Worm (Caenorhabditis elegans) whole organism, L1 larva: Measurements from ENCODE around the gene C01G5.4.
A peak's percentile ranks its signal among the peaks of the same experiment; 100 is the strongest.

Experiments used
- C04F5.9 ChIP-seq: sonication (generic microtip); optimal IDR thresholded peaks from 2 replicates; lab custom pipeline; 2016; ENCODE audit warnings: missing genetic modification characterization, missing compliant biosample characterization
- blmp-1 ChIP-seq: fragments of 150-350 bp; optimal IDR thresholded peaks from 2 replicates; lab custom pipeline; 2014; ENCODE audit warnings: missing biosample characterization, missing genetic modification characterization
- ceh-63 ChIP-seq: fragments of 200-800 bp; sonication (Bioruptor generic); optimal IDR thresholded peaks from 2 replicates; lab custom pipeline; 2018; ENCODE audit warnings: mild to moderate bottlenecking, missing genetic modification characterization, missing compliant biosample characterization
- ceh-8 ChIP-seq: fragments of 200-800 bp; sonication (Bioruptor generic); optimal IDR thresholded peaks from 2 replicates; lab custom pipeline; 2018; ENCODE audit warnings: mild to moderate bottlenecking, missing genetic modification characterization, moderate library complexity, missing compliant biosample characterization
- ceh-82 ChIP-seq, 3 experiments: fragments of 150-350 bp in 1 of 3; sonication (generic microtip) in 2 of 3; optimal IDR thresholded peaks; 2 replicates each; lab custom pipeline; 2014 to 2017; ENCODE audit warnings: missing biosample characterization in 3 of 3, missing genetic modification characterization in 3 of 3
- ceh-88 ChIP-seq: fragments of 200-800 bp; sonication (Bioruptor generic); IDR thresholded peaks from 2 replicates; pipeline ENCODE4 v1.3.6; 2022; ENCODE audit warnings: missing genetic modification characterization, missing compliant biosample characterization
- ceh-90 ChIP-seq: sonication (generic microtip); optimal IDR thresholded peaks from 2 replicates; lab custom pipeline; 2016; ENCODE audit warnings: missing genetic modification characterization, missing compliant biosample characterization
- ces-1 ChIP-seq: fragments of 150-350 bp; optimal IDR thresholded peaks from 2 replicates; lab custom pipeline; 2014; ENCODE audit warnings: missing biosample characterization, missing genetic modification reagents, missing genetic modification characterization
- dpl-1 ChIP-seq, 3 experiments: fragments of 150-350 bp in 2 of 3; sonication (generic microtip) in 1 of 3; optimal IDR thresholded peaks; 2 replicates each; lab custom pipeline; 2014 to 2017; ENCODE audit warnings: missing biosample characterization in 3 of 3, missing genetic modification characterization in 3 of 3, missing genetic modification reagents in 3 of 3
- dsc-1 ChIP-seq: sonication (generic microtip); optimal IDR thresholded peaks from 2 replicates; lab custom pipeline; 2016; ENCODE audit warnings: mild to moderate bottlenecking, missing genetic modification characterization, missing compliant biosample characterization
- egl-13 ChIP-seq: sonication (generic microtip); optimal IDR thresholded peaks from 2 replicates; lab custom pipeline; 2016; ENCODE audit warnings: missing genotype, missing genetic modification reagents, missing genetic modification characterization, missing compliant biosample characterization
- egl-27 ChIP-seq, 2 experiments: fragments of 150-350 bp in 1 of 2; sonication (generic microtip); optimal IDR thresholded peaks; 3 replicates each; lab custom pipeline; 2017 to 2018; ENCODE audit warnings: missing biosample characterization in 2 of 2, missing genetic modification characterization in 2 of 2, missing genetic modification reagents in 2 of 2
- elt-3 ChIP-seq, 6 experiments: fragments of 150-350 bp in 1 of 6; sonication (generic microtip); optimal IDR thresholded peaks; 2 replicates each; lab custom pipeline; 2017 to 2018; ENCODE audit warnings: missing biosample characterization in 6 of 6, missing genetic modification characterization in 6 of 6, inconsistent platforms in 1 of 6
- ets-5 ChIP-seq: fragments of 200-800 bp; sonication (Bioruptor generic); IDR thresholded peaks from 2 replicates; pipeline ENCODE4 v1.3.6; 2022; ENCODE audit warnings: missing genetic modification characterization, missing compliant biosample characterization
- fos-1 ChIP-seq: fragments of 150-350 bp; optimal IDR thresholded peaks from 2 replicates; lab custom pipeline; 2014; ENCODE audit warnings: missing biosample characterization, missing genetic modification characterization
- hlh-17 ChIP-seq: fragments of 200-800 bp; sonication (Bioruptor generic); optimal IDR thresholded peaks from 2 replicates; lab custom pipeline; 2018; ENCODE audit warnings: missing genetic modification characterization, mild to moderate bottlenecking, missing compliant biosample characterization, moderate library complexity, borderline replicate concordance
- isw-1 ChIP-seq: fragments of 200-800 bp; sonication (Bioruptor generic); IDR thresholded peaks from 2 replicates; pipeline ENCODE4 v1.3.6; 2022; ENCODE audit warnings: missing genetic modification characterization, missing compliant biosample characterization
- jun-1 ChIP-seq: fragments of 150-350 bp; optimal IDR thresholded peaks from 2 replicates; lab custom pipeline; 2014; ENCODE audit warnings: missing biosample characterization, missing genetic modification reagents, missing genetic modification characterization
- lin-13 ChIP-seq: fragments of 150-350 bp; optimal IDR thresholded peaks from 2 replicates; lab custom pipeline; 2014; ENCODE audit warnings: missing biosample characterization, missing genetic modification reagents, missing genetic modification characterization
- lin-14 ChIP-seq: fragments of 200-800 bp; sonication (Bioruptor generic); optimal IDR thresholded peaks from 2 replicates; lab custom pipeline; 2018; ENCODE audit warnings: mild to moderate bottlenecking, missing genetic modification characterization, moderate library complexity, missing compliant biosample characterization
- lin-39 ChIP-seq: fragments of 150-350 bp; optimal IDR thresholded peaks from 2 replicates; lab custom pipeline; 2014; ENCODE audit warnings: missing biosample characterization, missing genetic modification reagents, missing genetic modification characterization
- lsy-2 ChIP-seq, 2 experiments: fragments of 150-350 bp; optimal IDR thresholded peaks; 2 replicates each; lab custom pipeline; 2014; ENCODE audit warnings: missing biosample characterization in 2 of 2, missing genetic modification characterization in 2 of 2
- mef-2 ChIP-seq: fragments of 150-350 bp; optimal IDR thresholded peaks from 2 replicates; lab custom pipeline; 2014; ENCODE audit warnings: missing biosample characterization, missing genetic modification characterization
- mep-1 ChIP-seq: fragments of 150-350 bp; optimal IDR thresholded peaks from 2 replicates; lab custom pipeline; 2014; ENCODE audit warnings: missing biosample characterization, missing genetic modification characterization
- nhr-11 ChIP-seq: fragments of 150-350 bp; optimal IDR thresholded peaks from 2 replicates; lab custom pipeline; 2014; ENCODE audit warnings: missing biosample characterization, missing genetic modification characterization
- nhr-12 ChIP-seq: sonication (generic microtip); optimal IDR thresholded peaks from 2 replicates; lab custom pipeline; 2017; ENCODE audit warnings: missing biosample characterization, missing genetic modification characterization
- nhr-20 ChIP-seq: sonication (generic microtip); optimal IDR thresholded peaks from 2 replicates; lab custom pipeline; 2016; ENCODE audit warnings: mild to moderate bottlenecking, missing genetic modification characterization, missing compliant biosample characterization
- nhr-237 ChIP-seq: fragments of 150-350 bp; optimal IDR thresholded peaks from 2 replicates; lab custom pipeline; 2014; ENCODE audit warnings: missing biosample characterization, missing genetic modification characterization
- nhr-47 ChIP-seq: sonication (generic microtip); optimal IDR thresholded peaks from 2 replicates; lab custom pipeline; 2016; ENCODE audit warnings: mild to moderate bottlenecking, missing genetic modification characterization, moderate library complexity, missing compliant biosample characterization
- nhr-76 ChIP-seq: sonication (generic microtip); optimal IDR thresholded peaks from 2 replicates; lab custom pipeline; 2017; ENCODE audit warnings: missing biosample characterization, missing genetic modification characterization
- nhr-84 ChIP-seq: sonication (generic microtip); optimal IDR thresholded peaks from 2 replicates; lab custom pipeline; 2017; ENCODE audit warnings: missing biosample characterization, missing genetic modification characterization
- nhr-85 ChIP-seq: sonication (generic microtip); peaks from one replicate; lab custom pipeline; 2016; ENCODE audit warnings: missing genetic modification characterization, inconsistent platforms, missing compliant biosample characterization
- pag-3 ChIP-seq: sonication (generic microtip); optimal IDR thresholded peaks from 2 replicates; lab custom pipeline; 2017; ENCODE audit warnings: missing genetic modification characterization, mild to moderate bottlenecking, missing compliant biosample characterization, antibody characterized with exemption, borderline replicate concordance; ENCODE audit not compliant: insufficient read depth
- pax-3 ChIP-seq: fragments of 200-800 bp; sonication (Bioruptor generic); optimal IDR thresholded peaks from 2 replicates; lab custom pipeline; 2018; ENCODE audit warnings: mild to moderate bottlenecking, missing genetic modification characterization, moderate library complexity, missing compliant biosample characterization
- pqm-1 ChIP-seq: sonication (generic microtip); optimal IDR thresholded peaks from 3 replicates; lab custom pipeline; 2017; ENCODE audit warnings: missing biosample characterization, missing genetic modification characterization
- snu-23 ChIP-seq: sonication (generic microtip); optimal IDR thresholded peaks from 2 replicates; lab custom pipeline; 2016; ENCODE audit warnings: missing genetic modification characterization, missing compliant biosample characterization
- swsn-7 ChIP-seq: sonication (generic microtip); optimal IDR thresholded peaks from 2 replicates; lab custom pipeline; 2016; ENCODE audit warnings: missing genetic modification characterization, missing compliant biosample characterization
- unc-86 ChIP-seq: sonication (generic microtip); optimal IDR thresholded peaks from 2 replicates; lab custom pipeline; 2016; ENCODE audit warnings: missing genetic modification characterization, missing compliant biosample characterization
- ztf-4 ChIP-seq: fragments of 150-350 bp; optimal IDR thresholded peaks from 2 replicates; lab custom pipeline; 2014; ENCODE audit warnings: missing biosample characterization, missing genetic modification characterization

C01G5.4 gene

ce11 chrIV:6531450-6531849 lies at the start of gene C01G5.4:
Gene C01G5.4, plus strand, starts transcription at chrIV:6531750.
- TF ChIP-seq ceh-63 = no peak
- no peak for TF ChIP-seq dsc-1 (tag; lab: Kevin White, UChicago)
- no peak for TF ChIP-seq egl-27 (tag; optimal IDR thresholded peaks at IDR 0.05; lab: Kevin White, UChicago)
- TF ChIP-seq jun-1 (tag; lab: Kevin White, UChicago) = no peak
- TF ChIP-seq dpl-1 (GFP tag; optimal IDR thresholded peaks at IDR 0.05; lab: Kevin White, UChicago) = no peak
- TF ChIP-seq elt-3 (tag; optimal IDR thresholded peaks at IDR 0.05; lab: Kevin White, UChicago) = no peak
- no peak for TF ChIP-seq hlh-17 (GFP tag; lab: Kevin White, UChicago)
- TF ChIP-seq lsy-2 (tag; optimal IDR thresholded peaks at IDR 0.05; lab: Kevin White, UChicago) = no peak
- no peak for TF ChIP-seq ztf-4
- no peak for TF ChIP-seq ceh-82 (tag; optimal IDR thresholded peaks at IDR 0.05; lab: Kevin White, UChicago)

- TF ChIP-seq C04F5.9 (tag; lab: Kevin White, UChicago) = no peak
- TF ChIP-seq nhr-47 (tag; lab: Kevin White, UChicago) = no peak
Measured at ce11 chrIV:6487047-6487446, 44.5 kb upstream of the C01G5.4 start, which contains the start of gene Y73B6BL.37. Gene Y73B6BL.37, plus strand, starts transcription at chrIV:6487347.

- peak; percentile 77 for TF ChIP-seq nhr-85 (tag; lab: Kevin White, UChicago)
- peak; percentile 11 for TF ChIP-seq blmp-1 (tag; lab: Kevin White, UChicago)
- TF ChIP-seq snu-23 (GFP tag; lab: Kevin White, UChicago) = no peak
- TF ChIP-seq lin-14 (GFP tag; lab: Kevin White, UChicago) = peak; percentile 61
Measured at ce11 chrIV:6491915-6492314, 39.6 kb upstream of the C01G5.4 start.

ce11 chrIV:6493299-6493698 lies 38.3 kb upstream of the C01G5.4 start, which contains the start of gene Y73B6BL.44:
Gene Y73B6BL.44, plus strand, starts transcription at chrIV:6493599.
- TF ChIP-seq ceh-63 = no peak
- TF ChIP-seq dpl-1 (GFP tag; optimal IDR thresholded peaks at IDR 0.05; lab: Kevin White, UChicago) = no peak
- TF ChIP-seq nhr-76 (tag; lab: Kevin White, UChicago) = no peak
- no peak for TF ChIP-seq hlh-17 (GFP tag; lab: Kevin White, UChicago)
- TF ChIP-seq mep-1 (tag; lab: Kevin White, UChicago) = no peak
- TF ChIP-seq pqm-1 = no peak
- no peak for TF ChIP-seq mef-2 (tag; lab: Kevin White, UChicago)
- TF ChIP-seq lsy-2 (tag; optimal IDR thresholded peaks at IDR 0.05; lab: Kevin White, UChicago) = no peak
- TF ChIP-seq nhr-12 (tag; lab: Kevin White, UChicago) = no peak
- no peak for TF ChIP-seq lin-13 (GFP tag; lab: Kevin White, UChicago)
- TF ChIP-seq ceh-88 (GFP tag; lab: Robert Waterston, UW) = no peak
- TF ChIP-seq nhr-20 (tag; lab: Kevin White, UChicago) = no peak
- TF ChIP-seq ceh-82 (tag; optimal IDR thresholded peaks at IDR 0.05; lab: Kevin White, UChicago) = no peak
- no peak for TF ChIP-seq swsn-7 (tag; lab: Kevin White, UChicago)
- no peak for TF ChIP-seq pag-3 (tag; lab: Kevin White, UChicago)

ce11 chrIV:6496103-6496502 lies 35.4 kb upstream of the C01G5.4 start:
- TF ChIP-seq lin-14 (GFP tag; lab: Kevin White, UChicago) = peak; percentile 22
- peak; percentile 7 for TF ChIP-seq mep-1 (tag; lab: Kevin White, UChicago)
- TF ChIP-seq nhr-85 (tag; lab: Kevin White, UChicago) = peak; percentile 76
- TF ChIP-seq ets-5 (GFP tag; lab: Robert Waterston, UW) = no peak
- TF ChIP-seq, all 84 proteins: peak for 3

ce11 chrIV:6500433-6500832 lies 31.1 kb upstream of the C01G5.4 start:
- TF ChIP-seq isw-1 (GFP tag; lab: Robert Waterston, UW) = no peak
- TF ChIP-seq fos-1 (tag; lab: Kevin White, UChicago) = no peak
- no peak for TF ChIP-seq ces-1 (GFP tag; lab: Kevin White, UChicago)
- TF ChIP-seq nhr-237 (tag; lab: Kevin White, UChicago) = no peak
- no peak for TF ChIP-seq ztf-4
- no peak for TF ChIP-seq egl-13 (tag; lab: Kevin White, UChicago)
- no peak for TF ChIP-seq dpl-1 (GFP tag; optimal IDR thresholded peaks at IDR 0.05; lab: Kevin White, UChicago)
- no peak for TF ChIP-seq nhr-11 (tag; lab: Kevin White, UChicago)
- TF ChIP-seq ceh-8 = no peak
- TF ChIP-seq nhr-84 (tag; lab: Kevin White, UChicago) = no peak
- no peak for TF ChIP-seq ets-5 (GFP tag; lab: Robert Waterston, UW)
- no peak for TF ChIP-seq ceh-90 (tag; lab: Kevin White, UChicago)
- TF ChIP-seq pax-3 (tag; lab: Kevin White, UChicago) = no peak
- TF ChIP-seq unc-86 (tag; lab: Kevin White, UChicago) = no peak
- TF ChIP-seq lin-39 = no peak
